Fruit fly (Drosophila melanogaster): ENCODE results near the gene GAA1.

DNA sequence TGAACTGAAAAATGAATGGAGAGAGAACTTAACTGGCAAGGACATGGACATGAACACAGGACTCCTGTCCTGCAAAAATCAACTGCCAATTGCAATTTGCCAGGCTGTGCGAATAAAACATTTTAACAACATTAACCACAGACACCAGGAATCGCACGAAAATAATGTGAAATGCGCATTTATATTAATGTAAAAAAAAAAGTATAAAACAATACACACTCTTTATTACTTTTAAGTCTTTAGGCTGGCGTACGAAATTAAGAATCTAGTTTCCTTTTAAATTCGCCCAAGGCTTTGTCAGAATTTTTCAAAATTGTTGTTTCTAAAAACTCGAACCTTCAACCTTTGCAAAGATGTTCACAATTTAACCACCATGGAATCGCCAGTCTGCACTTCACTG lies 28.2 kb downstream of the GAA1 start, which contains the start of gene CG12729:
- TF ChIP-seq topi (GFP tag; optimal IDR thresholded peaks at IDR 0.05), result no peak
- no peak for TF ChIP-seq lz (GFP tag; optimal IDR thresholded peaks at IDR 0.05)
- TF ChIP-seq Eip75B (GFP tag; optimal IDR thresholded peaks at IDR 0.05), result no peak
- TF ChIP-seq CG6276 (GFP tag; optimal IDR thresholded peaks at IDR 0.05), result no peak
- no peak for TF ChIP-seq CG6163 (GFP tag; IDR thresholded peaks at IDR 0.05)
- no peak for TF ChIP-seq ss (GFP tag; optimal IDR thresholded peaks at IDR 0.05)
- TF ChIP-seq CG6854 (GFP tag; optimal IDR thresholded peaks at IDR 0.05), result no peak
